Worm (Caenorhabditis elegans): ENCODE data around the gene nkb-3.

ce11 chrX:13775508-13775907 is 5.2 kb upstream of the nkb-3 start:
- TF ChIP-seq him-1 (tag; optimal IDR thresholded peaks at IDR 0.05) (no peak), dao-5 (tag; optimal IDR thresholded peaks at IDR 0.05) (no peak), W03F9.2 (tag; optimal IDR thresholded peaks at IDR 0.05) (no peak)
